Worm (Caenorhabditis elegans): ENCODE results near the gene Y40B10A.9.

- TF ChIP-seq F13H6.1 (tag; optimal IDR thresholded peaks at IDR 0.05), result no peak
- TF ChIP-seq ceh-82 (tag; optimal IDR thresholded peaks at IDR 0.05), result no peak
- no peak for TF ChIP-seq nhr-6 (tag; optimal IDR thresholded peaks at IDR 0.05)
- no peak for TF ChIP-seq fos-1 (tag; optimal IDR thresholded peaks at IDR 0.05)
- no peak for TF ChIP-seq mab-5 (tag; optimal IDR thresholded peaks at IDR 0.05)
- TF ChIP-seq snpc-4 (tag; optimal IDR thresholded peaks at IDR 0.05), result no peak
- no peak for TF ChIP-seq nhr-237 (tag; optimal IDR thresholded peaks at IDR 0.05)
- TF ChIP-seq nhr-21 (tag; optimal IDR thresholded peaks at IDR 0.05), result no peak
- no peak for TF ChIP-seq elt-3 (tag; optimal IDR thresholded peaks at IDR 0.05)
- TF ChIP-seq blmp-1 (tag; optimal IDR thresholded peaks at IDR 0.05; ENCODE audit: insufficient read depth), result no peak
Measured at ce11 chrV:2029877-2030276, 42.8 kb downstream of the Y40B10A.9 start, which contains the start of gene F59A7.12.
